Worm (Caenorhabditis elegans) whole organism, L4 larva: Measurements from ENCODE around the gene C27D6.1.

Experiments used
- lim-7 ChIP-seq: fragments of 200-800 bp; sonication (Bioruptor generic); IDR thresholded peaks from 2 replicates; pipeline ENCODE4 v1.3.6; 2022; ENCODE audit warnings: missing genetic modification characterization, missing compliant biosample characterization
- lin-13 ChIP-seq: fragments of 150-350 bp; optimal IDR thresholded peaks from 2 replicates; lab custom pipeline; 2014; ENCODE audit warnings: missing biosample characterization, missing genetic modification reagents, missing genetic modification characterization

DNA sequence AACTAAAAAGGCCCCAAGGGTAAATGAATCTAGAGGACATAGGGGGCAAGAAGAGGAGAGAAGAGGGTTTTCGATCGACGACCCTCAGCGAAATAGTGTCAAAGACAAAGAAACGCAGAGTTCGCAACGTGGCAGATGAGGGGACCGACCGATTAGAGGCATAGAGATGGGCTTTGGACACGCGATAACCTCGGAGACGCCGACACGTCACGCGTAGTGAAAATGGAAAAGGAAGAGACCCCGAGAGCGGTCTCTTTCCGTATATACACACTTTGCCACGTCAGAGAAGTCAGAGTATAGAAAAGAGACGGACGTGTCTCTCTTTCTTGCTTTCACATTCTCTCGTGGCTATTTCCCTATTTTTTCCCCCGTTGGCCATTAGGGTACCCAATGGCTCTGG is 8.9 kb downstream of the C27D6.1 start:
- TF ChIP-seq lim-7 (GFP tag; lab: Robert Waterston, UW), result no peak
- peak; percentile 21 for TF ChIP-seq lin-13 (GFP tag; lab: Kevin White, UChicago)
